Worm (Caenorhabditis elegans) whole organism, L2 larva: ENCODE measurements around the gene R04B5.5.

Source experiments
- elt-3 ChIP-seq: sonication (generic microtip); optimal IDR thresholded peaks from 2 replicates; lab custom pipeline; 2017; ENCODE audit warnings: missing biosample characterization, missing genetic modification characterization
- nhr-10 ChIP-seq: sonication (generic microtip); optimal IDR thresholded peaks from 2 replicates; lab custom pipeline; 2017; ENCODE audit warnings: missing biosample characterization, missing genetic modification characterization
- nhr-77 ChIP-seq: fragments of 150-350 bp; optimal IDR thresholded peaks from 2 replicates; lab custom pipeline; 2014; ENCODE audit warnings: missing biosample characterization, missing genetic modification characterization
- zag-1 ChIP-seq: fragments of 150-350 bp; optimal IDR thresholded peaks from 2 replicates; lab custom pipeline; 2014; ENCODE audit warnings: missing biosample characterization, missing genetic modification characterization

ce11 chrV:10072721-10073120 is 14.6 kb upstream of the R04B5.5 start:
- TF ChIP-seq elt-3 (tag; lab: Kevin White, UChicago) (no peak), nhr-77 (tag; lab: Kevin White, UChicago) (no peak), zag-1 (no peak), nhr-10 (tag; lab: Kevin White, UChicago) (no peak)
